Worm (Caenorhabditis elegans): ENCODE results near the gene che-2.

ce11 chrX:492919-493318 is 11.7 kb downstream of the che-2 start, which contains the start of gene B0310.1:
- TF ChIP-seq ama-1 (optimal IDR thresholded peaks at IDR 0.05): no peak
- TF ChIP-seq hnd-1 (tag; optimal IDR thresholded peaks at IDR 0.05): no peak
- TF ChIP-seq hmbx-1 (tag; optimal IDR thresholded peaks at IDR 0.05): no peak
- TF ChIP-seq F13C5.2 (tag; optimal IDR thresholded peaks at IDR 0.05): no peak
- TF ChIP-seq scrt-1 (GFP tag; IDR thresholded peaks at IDR 0.05): no peak
- no peak for TF ChIP-seq pes-1 (GFP tag; IDR thresholded peaks at IDR 0.05)
- no peak for TF ChIP-seq ceh-36 (tag; optimal IDR thresholded peaks at IDR 0.05)
- TF ChIP-seq flt-1 (GFP tag; IDR thresholded peaks at IDR 0.05): no peak
- TF ChIP-seq aly-1 (tag; optimal IDR thresholded peaks at IDR 0.05): no peak
- no peak for TF ChIP-seq ets-7 (tag; optimal IDR thresholded peaks at IDR 0.05)
- TF ChIP-seq hmg-4 (GFP tag; optimal IDR thresholded peaks at IDR 0.05): no peak
- no peak for TF ChIP-seq ceh-13 (GFP tag; optimal IDR thresholded peaks at IDR 0.05)
- no peak for TF ChIP-seq sea-1 (GFP tag; conservative IDR thresholded peaks at IDR 0.05)
- TF ChIP-seq tra-4 (tag; optimal IDR thresholded peaks at IDR 0.05): no peak

All from whole organism, early embryonic.